Fruit fly (Drosophila melanogaster): ENCODE data around the gene CG31752.
A peak's percentile ranks its signal among the peaks of the same experiment; 100 is the strongest.

Gene CG31752

dm6 chr2L:18839143-18839872, 1.8 kb downstream of the CG31752 start, which contains the start of gene CG10600 (continued):
- TF ChIP-seq CG10631 (GFP tag; optimal IDR thresholded peaks at IDR 0.05) = peak; percentile 62
- no peak for TF ChIP-seq Ets21C (GFP tag; optimal IDR thresholded peaks at IDR 0.05)
- no peak for TF ChIP-seq acj6 (GFP tag; optimal IDR thresholded peaks at IDR 0.05)
- peak; percentile 50 for TF ChIP-seq CG3032 (tag; optimal IDR thresholded peaks at IDR 0.05)
- no peak for TF ChIP-seq CG6276 (GFP tag; optimal IDR thresholded peaks at IDR 0.05)
- TF ChIP-seq fd85E (GFP tag; optimal IDR thresholded peaks at IDR 0.05) = peak; percentile 56
- peak; percentile 85 for TF ChIP-seq CG31627 (GFP tag; optimal IDR thresholded peaks at IDR 0.05)
- 0 out of 3 replicates have a peak, but pooled peaks have one; percentile 15 for TF ChIP-seq CG8119 (GFP tag; IDR thresholded peaks at IDR 0.05)
- peak; percentile 19 for TF ChIP-seq Blimp-1 (GFP tag; optimal IDR thresholded peaks at IDR 0.05)
- peak; percentile 42 for TF ChIP-seq CG11902 (GFP tag; optimal IDR thresholded peaks at IDR 0.05)

dm6 chr2L:18834525-18834924, 6.6 kb downstream of the CG31752 start:
- no peak for TF ChIP-seq CG6792 (GFP tag; optimal IDR thresholded peaks at IDR 0.05)
- peak; percentile 61 for TF ChIP-seq svp (GFP tag)

dm6 chr2L:18830587-18831528, 10.3 kb downstream of the CG31752 start, which contains the start of the genes CG17597 and ScpX:
CG17597 (minus strand) TSS chr2L:18831153.
ScpX (plus strand) TSS chr2L:18831229.
- TF ChIP-seq CG3032 (tag; optimal IDR thresholded peaks at IDR 0.05) = peak; percentile 55
- TF ChIP-seq fd59A (GFP tag; optimal IDR thresholded peaks at IDR 0.05) = peak; percentile 5
- TF ChIP-seq spab (GFP tag; optimal IDR thresholded peaks at IDR 0.05) = no peak
- peak; percentile 22 for TF ChIP-seq vri (GFP tag; optimal IDR thresholded peaks at IDR 0.05)
- TF ChIP-seq CG11762 (GFP tag; optimal IDR thresholded peaks at IDR 0.05; ENCODE audit: insufficient read depth) = no peak
- peak; percentile 48 for TF ChIP-seq CG6808 (GFP tag; optimal IDR thresholded peaks at IDR 0.05)
- peak; percentile 46 for TF ChIP-seq CG3919 (GFP tag; optimal IDR thresholded peaks at IDR 0.05)
- TF ChIP-seq dac (GFP tag; optimal IDR thresholded peaks at IDR 0.05) = peak; percentile 4
- TF ChIP-seq CG32006 (GFP tag; optimal IDR thresholded peaks at IDR 0.05) = peak; percentile 60
- TF ChIP-seq CG31627 (GFP tag; optimal IDR thresholded peaks at IDR 0.05) = peak; percentile 74
- TF ChIP-seq Eip93F (GFP tag; optimal IDR thresholded peaks at IDR 0.05) = peak; percentile 71
- TF ChIP-seq ss (GFP tag; optimal IDR thresholded peaks at IDR 0.05) = peak; percentile 54 to 59
- TF ChIP-seq Hr38 (GFP tag; optimal IDR thresholded peaks at IDR 0.05) = no peak
- TF ChIP-seq Ets96B (tag; optimal IDR thresholded peaks at IDR 0.05) = peak; percentile 62
- peak; percentile 18 to 56 for TF ChIP-seq salr (GFP tag; optimal IDR thresholded peaks at IDR 0.05)
- TF ChIP-seq CG11294 (GFP tag; IDR thresholded peaks at IDR 0.05) = no peak
- peak; percentile 11 for TF ChIP-seq CG8632 (GFP tag; optimal IDR thresholded peaks at IDR 0.05)
- TF ChIP-seq svp (GFP tag) = peak; percentile 97
- TF ChIP-seq Eip75B (GFP tag; optimal IDR thresholded peaks at IDR 0.05) = peak; percentile 66
- peak; percentile 18 for TF ChIP-seq CG34406 (GFP tag; optimal IDR thresholded peaks at IDR 0.05)
- TF ChIP-seq lz (GFP tag; optimal IDR thresholded peaks at IDR 0.05) = peak; percentile 65
- TF ChIP-seq CG11902 (GFP tag; optimal IDR thresholded peaks at IDR 0.05) = peak; percentile 28
- no peak for TF ChIP-seq Smox (GFP tag; optimal IDR thresholded peaks at IDR 0.05)
- no peak for TF ChIP-seq net (GFP tag; optimal IDR thresholded peaks at IDR 0.05)
- no peak for TF ChIP-seq CG7368 (GFP tag; optimal IDR thresholded peaks at IDR 0.05)
- TF ChIP-seq Blimp-1 (GFP tag; optimal IDR thresholded peaks at IDR 0.05) = no peak
- 0 out of 3 replicates have a peak, but pooled peaks have one; percentile 17 for TF ChIP-seq eg (GFP tag; IDR thresholded peaks at IDR 0.05)
- TF ChIP-seq esn (GFP tag; optimal IDR thresholded peaks at IDR 0.05) = peak; percentile 76
- TF ChIP-seq CG15336 (GFP tag; IDR thresholded peaks at IDR 0.05) = peak; percentile 47; the same call in 1 of the 2 replicates
- TF ChIP-seq OdsH (GFP tag; optimal IDR thresholded peaks at IDR 0.05) = peak; percentile 50
- peak; percentile 65 for TF ChIP-seq achi (GFP tag; optimal IDR thresholded peaks at IDR 0.05)
- TF ChIP-seq CG16779 (tag; optimal IDR thresholded peaks at IDR 0.05) = peak; percentile 64
- TF ChIP-seq Sox14 (GFP tag; optimal IDR thresholded peaks at IDR 0.05) = peak; percentile 71
- peak; percentile 57 for TF ChIP-seq Sox102F (GFP tag; optimal IDR thresholded peaks at IDR 0.05)
- TF ChIP-seq fd85E (GFP tag; optimal IDR thresholded peaks at IDR 0.05) = no peak
- TF ChIP-seq Eip78C (GFP tag) = peak; percentile 69
- TF ChIP-seq CG6854 (GFP tag; optimal IDR thresholded peaks at IDR 0.05) = peak; percentile 54

All from whole organism, prepupa.